Worm (Caenorhabditis elegans): Measurements from ENCODE around the gene W03A5.2.

ce11 chrIII:5388113-5388512, 17.7 kb upstream of the W03A5.2 start:
- TF ChIP-seq ztf-11 (tag; optimal IDR thresholded peaks at IDR 0.05) = no peak
- no peak for TF ChIP-seq fos-1 (tag; optimal IDR thresholded peaks at IDR 0.05)
